Worm (Caenorhabditis elegans) whole organism, L4 larva: ENCODE data around the gene clec-214.

ENCODE experiments used
- T20F7.1 ChIP-seq: fragments of 200-800 bp; sonication (Bioruptor generic); optimal IDR thresholded peaks from 2 replicates; lab custom pipeline; 2018; ENCODE audit warnings: mild to moderate bottlenecking, missing genetic modification characterization, missing compliant biosample characterization
- Y105C5A.15 ChIP-seq: fragments of 200-800 bp; sonication (Bioruptor generic); IDR thresholded peaks from 2 replicates; pipeline ENCODE4 v1.3.6; 2022; ENCODE audit warnings: missing genetic modification characterization, missing compliant biosample characterization
- Y48G9A.11 ChIP-seq: fragments of 200-800 bp; sonication (Bioruptor generic); IDR thresholded peaks from 2 replicates; pipeline ENCODE4 v1.3.6; 2022; ENCODE audit warnings: missing genetic modification reagents, missing genetic modification characterization, missing compliant biosample characterization
- Y5F2A.4 ChIP-seq: fragments of 200-800 bp; sonication (Bioruptor generic); optimal IDR thresholded peaks from 2 replicates; lab custom pipeline; 2018; ENCODE audit warnings: mild to moderate bottlenecking, missing genetic modification characterization, missing compliant biosample characterization
- ZK337.2 ChIP-seq: fragments of 200-800 bp; sonication (Bioruptor generic); IDR thresholded peaks from 2 replicates; pipeline ENCODE4 v1.3.6; 2022; ENCODE audit warnings: missing genetic modification reagents, missing genetic modification characterization, missing compliant biosample characterization
- aha-1 ChIP-seq: fragments of 150-350 bp; peaks from one replicate; lab custom pipeline; 2014; ENCODE audit warnings: missing biosample characterization, missing genetic modification characterization
- arid-1 ChIP-seq: fragments of 200-800 bp; sonication (Bioruptor generic); conservative IDR thresholded peaks from 2 replicates; pipeline ENCODE4 v1.3.6; 2022; ENCODE audit warnings: missing genetic modification reagents, missing genetic modification characterization, missing compliant biosample characterization
- attf-4 ChIP-seq: sonication (generic microtip); optimal IDR thresholded peaks from 3 replicates; lab custom pipeline; 2017; ENCODE audit warnings: missing biosample characterization, missing genetic modification characterization
- ceh-44 ChIP-seq: fragments of 200-800 bp; sonication (Bioruptor generic); IDR thresholded peaks from 2 replicates; pipeline ENCODE4 v1.3.6; 2022; ENCODE audit warnings: missing genetic modification reagents, missing genetic modification characterization, missing compliant biosample characterization
- ceh-62 ChIP-seq: sonication (generic microtip); optimal IDR thresholded peaks from 2 replicates; lab custom pipeline; 2017; ENCODE audit warnings: missing biosample characterization, missing genetic modification characterization
- ceh-82 ChIP-seq: sonication (generic microtip); optimal IDR thresholded peaks from 2 replicates; lab custom pipeline; 2017; ENCODE audit warnings: missing biosample characterization, missing genetic modification characterization
- ces-1 ChIP-seq: fragments of 150-350 bp; sonication (generic microtip); optimal IDR thresholded peaks from 4 replicates; lab custom pipeline; 2014; ENCODE audit warnings: missing biosample characterization, missing genetic modification reagents, missing genetic modification characterization
- cey-2 ChIP-seq: sonication (generic microtip); optimal IDR thresholded peaks from 3 replicates; lab custom pipeline; 2017; ENCODE audit warnings: missing genetic modification characterization, mild to moderate bottlenecking, missing compliant biosample characterization, antibody characterized with exemption, borderline replicate concordance; ENCODE audit not compliant: insufficient read depth
- daf-12 ChIP-seq: fragments of 150-350 bp; optimal IDR thresholded peaks from 2 replicates; lab custom pipeline; 2014; ENCODE audit warnings: missing biosample characterization, missing genetic modification reagents, missing genetic modification characterization
- dmd-6 ChIP-seq: fragments of 200-800 bp; sonication (Bioruptor generic); IDR thresholded peaks from 2 replicates; pipeline ENCODE4 v1.3.6; 2022; ENCODE audit warnings: missing genetic modification reagents, missing genetic modification characterization, missing compliant biosample characterization
- egl-27 ChIP-seq: sonication (generic microtip); optimal IDR thresholded peaks from 3 replicates; lab custom pipeline; 2017; ENCODE audit warnings: missing biosample characterization, missing genetic modification reagents, missing genetic modification characterization
- egl-43 ChIP-seq: fragments of 200-800 bp; sonication (Bioruptor generic); IDR thresholded peaks from 2 replicates; pipeline ENCODE4 v1.3.6; 2022; ENCODE audit warnings: missing genetic modification reagents, missing genetic modification characterization, missing compliant biosample characterization
- fkh-10 ChIP-seq: fragments of 150-350 bp; optimal IDR thresholded peaks from 2 replicates; lab custom pipeline; 2014; ENCODE audit warnings: missing biosample characterization, missing genetic modification reagents, missing genetic modification characterization
- fos-1 ChIP-seq: fragments of 150-350 bp; optimal IDR thresholded peaks from 2 replicates; lab custom pipeline; 2014; ENCODE audit warnings: missing biosample characterization, missing genetic modification characterization
- hlh-11 ChIP-seq: fragments of 200-800 bp; sonication (Bioruptor generic); optimal IDR thresholded peaks from 2 replicates; lab custom pipeline; 2018; ENCODE audit warnings: mild to moderate bottlenecking, missing genetic modification characterization, missing compliant biosample characterization
- hlh-30 ChIP-seq: sonication (generic microtip); optimal IDR thresholded peaks from 2 replicates; lab custom pipeline; 2017; ENCODE audit warnings: antibody characterized with exemption, mild to moderate bottlenecking, missing genetic modification characterization, missing compliant biosample characterization; ENCODE audit not compliant: insufficient read depth
- hmg-1.1 ChIP-seq: fragments of 200-800 bp; sonication (Bioruptor generic); IDR thresholded peaks from 2 replicates; pipeline ENCODE4 v1.3.6; 2022; ENCODE audit warnings: missing genetic modification reagents, missing genetic modification characterization, missing compliant biosample characterization
- lin-29 ChIP-seq: fragments of 200-800 bp; sonication (Bioruptor generic); IDR thresholded peaks from 2 replicates; pipeline ENCODE4 v1.3.6; 2022; ENCODE audit warnings: missing genetic modification reagents, missing genetic modification characterization, missing compliant biosample characterization
- lsy-2 ChIP-seq, 2 experiments: fragments of 150-350 bp in 1 of 2; sonication (generic microtip) in 1 of 2; optimal IDR thresholded peaks; 2 replicates each; lab custom pipeline; 2014 to 2017; ENCODE audit warnings: missing biosample characterization in 2 of 2, missing genetic modification characterization in 2 of 2
- madf-5 ChIP-seq, 2 experiments: fragments of 200-800 bp; sonication (Bioruptor generic); IDR thresholded peaks; 2 replicates each; pipeline ENCODE4 v1.3.6; 2022; ENCODE audit warnings: missing compliant biosample characterization in 2 of 2, missing genetic modification characterization in 2 of 2
- mdt-29 ChIP-seq: fragments of 200-800 bp; sonication (Bioruptor generic); IDR thresholded peaks from 2 replicates; pipeline ENCODE4 v1.3.6; 2022; ENCODE audit warnings: missing genetic modification reagents, missing genetic modification characterization, missing compliant biosample characterization
- mep-1 ChIP-seq: fragments of 150-350 bp; sonication (generic microtip); optimal IDR thresholded peaks from 3 replicates; lab custom pipeline; 2014; ENCODE audit warnings: missing biosample characterization, missing genetic modification characterization
- mes-2 ChIP-seq: sonication (generic microtip); optimal IDR thresholded peaks from 2 replicates; lab custom pipeline; 2016; ENCODE audit warnings: missing genotype, mild to moderate bottlenecking, missing genetic modification characterization, missing compliant biosample characterization; ENCODE audit not compliant: poor library complexity, severe bottlenecking
- nhr-10 ChIP-seq: fragments of 150-350 bp; optimal IDR thresholded peaks from 2 replicates; lab custom pipeline; 2014; ENCODE audit warnings: missing biosample characterization, missing genetic modification characterization
- nhr-42 ChIP-seq: fragments of 200-800 bp; sonication (Bioruptor generic); IDR thresholded peaks from 2 replicates; pipeline ENCODE4 v1.3.6; 2022; ENCODE audit warnings: missing genetic modification characterization, missing compliant biosample characterization
- nhr-6 ChIP-seq: fragments of 150-350 bp; optimal IDR thresholded peaks from 2 replicates; lab custom pipeline; 2014; ENCODE audit warnings: missing biosample characterization, missing genetic modification characterization
- pha-4 ChIP-seq, 2 experiments: fragments of 150-350 bp in 1 of 2; fragments of 200-800 bp in 1 of 2; sonication (Bioruptor generic) in 1 of 2; IDR thresholded peaks in 1 of 2; optimal IDR thresholded peaks in 1 of 2; 2 replicates each; pipeline versions ENCODE4 v1.3.6 to Lab custom; 2014 to 2022; ENCODE audit warnings: missing genetic modification characterization in 2 of 2, missing genetic modification reagents in 2 of 2, missing biosample characterization in 1 of 2, missing compliant biosample characterization in 1 of 2
- rbr-2 ChIP-seq: sonication (generic microtip); optimal IDR thresholded peaks from 2 replicates; lab custom pipeline; 2016; ENCODE audit warnings: missing genotype, missing genetic modification characterization, missing compliant biosample characterization
- saeg-2 ChIP-seq: fragments of 200-800 bp; sonication (Bioruptor generic); IDR thresholded peaks from 2 replicates; pipeline ENCODE4 v1.3.6; 2022; ENCODE audit warnings: missing genetic modification reagents, missing genetic modification characterization, missing compliant biosample characterization
- skn-1 ChIP-seq: fragments of 150-350 bp; optimal IDR thresholded peaks from 2 replicates; lab custom pipeline; 2014; ENCODE audit warnings: missing biosample characterization, missing genetic modification characterization
- spr-1 ChIP-seq: sonication (generic microtip); optimal IDR thresholded peaks from 2 replicates; lab custom pipeline; 2016; ENCODE audit warnings: mild to moderate bottlenecking, missing genetic modification characterization, missing compliant biosample characterization
- tra-1 ChIP-seq: fragments of 200-800 bp; sonication (Bioruptor generic); IDR thresholded peaks from 2 replicates; pipeline ENCODE4 v1.3.6; 2022; ENCODE audit warnings: missing genetic modification reagents, missing genetic modification characterization, missing compliant biosample characterization
- unc-130 ChIP-seq: sonication (generic microtip); optimal IDR thresholded peaks from 2 replicates; lab custom pipeline; 2016; ENCODE audit warnings: missing genetic modification reagents, missing genetic modification characterization, missing compliant biosample characterization
- unc-39 ChIP-seq: sonication (generic microtip); optimal IDR thresholded peaks from 2 replicates; lab custom pipeline; 2017; ENCODE audit warnings: missing biosample characterization, missing genetic modification characterization
- unc-62 ChIP-seq, 3 experiments: fragments of 150-350 bp in 1 of 3; sonication (generic microtip); optimal IDR thresholded peaks in 2 of 3; peaks in 1 of 3; 1 replicate in 1 of 3; 2 replicates in 2 of 3; lab custom pipeline; 2014 to 2017; ENCODE audit warnings: missing biosample characterization in 3 of 3, missing genetic modification characterization in 3 of 3, missing genetic modification reagents in 3 of 3, missing genotype in 1 of 3
- ztf-11 ChIP-seq: fragments of 150-350 bp; optimal IDR thresholded peaks from 2 replicates; lab custom pipeline; 2014; ENCODE audit warnings: missing biosample characterization, missing genetic modification characterization

The clec-214 gene

ce11 chrV:7624652-7625051, 14.5 kb downstream of the clec-214 start, which contains the start of gene grsp-4:
Gene grsp-4 (plus strand): TSS chrV:7624952.
- TF ChIP-seq aha-1 (tag; lab: Kevin White, UChicago) (peak; percentile 6), madf-5 (GFP tag; IDR thresholded peaks at IDR 0.05; lab: Robert Waterston, UW) (no peak), unc-130 (GFP tag; lab: Kevin White, UChicago) (no peak)

DNA sequence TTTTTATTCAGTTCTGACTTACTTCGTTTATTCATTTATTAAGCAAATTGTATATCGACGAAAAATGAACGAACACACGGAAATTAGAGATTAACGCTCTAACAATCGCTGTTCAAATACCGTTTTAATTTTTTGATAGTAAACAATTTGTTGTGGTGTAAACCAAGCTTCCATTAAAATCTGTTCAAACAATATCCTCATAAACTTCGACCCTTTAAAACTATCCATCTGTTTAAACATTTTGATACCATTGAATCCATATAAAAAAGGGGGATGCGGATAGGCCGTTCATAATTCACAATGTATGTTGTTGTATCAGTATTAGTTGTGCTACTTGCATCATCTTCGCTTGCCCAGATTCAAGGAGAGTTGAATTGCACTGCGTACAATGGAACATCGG, 16.4 kb downstream of the clec-214 start, which contains the start of gene F07C4.6:
Gene F07C4.6, plus strand, starts transcription at position 301 of the 400 bp plus-strand sequence.
- no peak for TF ChIP-seq rbr-2
- TF ChIP-seq attf-4 (tag; lab: Kevin White, UChicago): no peak
- no peak for TF ChIP-seq lsy-2 (tag; optimal IDR thresholded peaks at IDR 0.05; lab: Kevin White, UChicago)
- no peak for TF ChIP-seq tra-1 (GFP tag; lab: Robert Waterston, UW)
- no peak for TF ChIP-seq ces-1 (GFP tag; lab: Kevin White, UChicago)
- no peak for TF ChIP-seq hlh-11
- no peak for TF ChIP-seq hlh-30 (tag; lab: Kevin White, UChicago)
- no peak for TF ChIP-seq Y105C5A.15 (GFP tag; lab: Robert Waterston, UW)
- no peak for TF ChIP-seq spr-1 (tag; lab: Kevin White, UChicago)

- TF ChIP-seq ceh-62 (tag; lab: Kevin White, UChicago): no peak
- no peak for TF ChIP-seq cey-2
- no peak for TF ChIP-seq ztf-11
- TF ChIP-seq hmg-1.1 (GFP tag; lab: Robert Waterston, UW): no peak
- no peak for TF ChIP-seq pha-4 (GFP tag; IDR thresholded peaks at IDR 0.05; lab: Robert Waterston, UW)
- TF ChIP-seq pha-4 (tag; optimal IDR thresholded peaks at IDR 0.05; lab: Kevin White, UChicago): no peak
- no peak for TF ChIP-seq nhr-42 (GFP tag; lab: Robert Waterston, UW)
- no peak for TF ChIP-seq T20F7.1 (GFP tag; lab: Kevin White, UChicago)
- no peak for TF ChIP-seq dmd-6 (GFP tag; lab: Robert Waterston, UW)
- TF ChIP-seq mdt-29: no peak
- no peak for TF ChIP-seq mes-2
- TF ChIP-seq egl-27: no peak
- no peak for TF ChIP-seq fos-1 (tag; lab: Kevin White, UChicago)
- TF ChIP-seq lin-29 (GFP tag; lab: Robert Waterston, UW): no peak
- no peak for TF ChIP-seq unc-130 (GFP tag; lab: Kevin White, UChicago)
- TF ChIP-seq unc-39 (tag; lab: Kevin White, UChicago): no peak
- no peak for TF ChIP-seq ZK337.2
These were observed 19.3 kb downstream of the clec-214 start, which contains the start of gene srd-30 for ce11 chrV:7629504-7629903. Gene srd-30 (plus strand): TSS chrV:7629804.

DNA sequence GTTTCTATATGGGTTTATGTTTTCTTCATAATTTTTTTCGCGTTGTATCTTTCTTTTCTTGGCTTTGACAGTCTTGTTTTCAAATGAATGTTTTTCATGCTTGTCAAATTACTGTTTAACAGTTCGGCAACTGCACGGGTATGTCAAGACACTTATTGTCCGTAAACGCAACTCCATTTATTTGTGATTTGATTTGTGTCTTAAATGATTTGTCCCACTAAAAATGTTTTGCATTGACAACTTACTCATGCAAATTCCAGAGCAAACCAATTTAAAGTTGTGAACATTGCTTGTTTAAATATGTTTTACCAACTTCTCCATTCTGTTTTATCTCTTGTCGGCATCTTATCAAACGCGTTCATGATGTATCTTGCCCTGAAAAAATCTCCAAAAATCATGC, 21.6 kb downstream of the clec-214 start, which contains the start of gene srd-25:
Gene srd-25, plus strand, starts transcription at position 301 of the 400 bp plus-strand sequence.
- TF ChIP-seq egl-43 (no peak), aha-1 (tag; lab: Kevin White, UChicago) (peak; percentile 6)

DNA sequence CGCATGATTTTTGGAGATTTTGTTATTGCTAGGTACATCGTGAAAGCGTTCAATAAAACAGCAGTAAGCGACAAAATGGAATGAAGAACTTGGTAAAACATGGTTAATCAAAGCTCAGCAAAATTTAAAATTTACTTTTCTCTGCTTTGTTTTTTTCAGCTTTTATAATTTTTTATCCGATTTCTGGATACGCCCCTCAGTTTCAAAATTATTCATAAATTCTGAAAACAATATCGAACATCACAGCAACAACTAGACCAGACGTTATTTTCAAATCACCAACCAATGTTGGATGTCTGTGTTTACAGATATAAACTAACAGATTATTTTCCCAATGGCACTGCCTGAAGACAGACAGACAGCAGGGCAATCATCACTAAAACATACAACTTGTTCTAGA, 24.5 kb downstream of the clec-214 start, which contains the start of gene srd-31:
Gene srd-31, minus strand, starts transcription at position 101 of the 400 bp plus-strand sequence.
- TF ChIP-seq nhr-10 (tag; lab: Kevin White, UChicago): no peak
- no peak for TF ChIP-seq unc-62 (GFP tag; optimal IDR thresholded peaks at IDR 0.05 in 1 of 2; lab: Kevin White, UChicago)
- no peak for TF ChIP-seq unc-62 (tag; optimal IDR thresholded peaks at IDR 0.05; lab: Kevin White, UChicago)
- no peak for TF ChIP-seq ztf-11
- TF ChIP-seq Y48G9A.11: no peak
- TF ChIP-seq mep-1 (tag; lab: Kevin White, UChicago): no peak
- TF ChIP-seq fkh-10 (GFP tag; lab: Kevin White, UChicago): no peak
- TF ChIP-seq skn-1 (tag; lab: Kevin White, UChicago): no peak
- TF ChIP-seq ceh-44 (GFP tag; lab: Robert Waterston, UW): no peak
- no peak for TF ChIP-seq Y5F2A.4
- TF ChIP-seq nhr-6 (tag; lab: Kevin White, UChicago): no peak
- no peak for TF ChIP-seq spr-1 (tag; lab: Kevin White, UChicago)
- TF ChIP-seq arid-1: no peak
- no peak for TF ChIP-seq saeg-2 (GFP tag; lab: Robert Waterston, UW)
- no peak for TF ChIP-seq daf-12 (tag; lab: Kevin White, UChicago)
- no peak for TF ChIP-seq ceh-82 (tag; lab: Kevin White, UChicago)
